Fruit fly (Drosophila melanogaster) whole organism, embryonic: Measurements from ENCODE around the gene trr.

Experiments used
- CG10147 ChIP-seq: fragments of 200-800 bp; sonication (Bioruptor generic); optimal IDR thresholded peaks from 2 replicates; lab custom pipeline; 2019; ENCODE audit warnings: missing biosample characterization, mild to moderate bottlenecking, missing genetic modification characterization, moderate library complexity
- CG10959 ChIP-seq: fragments of 200-800 bp; sonication (Bioruptor generic); IDR thresholded peaks from 2 replicates; pipeline ENCODE4 v1.3.6; 2022; ENCODE audit warnings: missing biosample characterization, missing genetic modification characterization
- CG12659 ChIP-seq: fragments of 200-800 bp; sonication (Bioruptor generic); optimal IDR thresholded peaks from 3 replicates; lab custom pipeline; 2017; ENCODE audit warnings: mild to moderate bottlenecking, missing biosample characterization, missing genetic modification reagents, missing genetic modification characterization
- CG13296 ChIP-seq: fragments of 200-800 bp; sonication (Bioruptor generic); optimal IDR thresholded peaks from 3 replicates; lab custom pipeline; 2018; ENCODE audit warnings: missing biosample characterization, mild to moderate bottlenecking, missing genetic modification characterization
- CG14667 ChIP-seq: fragments of 200-800 bp; sonication (Bioruptor generic); IDR thresholded peaks from 2 replicates; pipeline ENCODE4 v1.3.6; 2022; ENCODE audit warnings: missing biosample characterization, missing genetic modification characterization
- CG14710 ChIP-seq: fragments of 200-800 bp; sonication (Bioruptor generic); optimal IDR thresholded peaks from 3 replicates; lab custom pipeline; 2019; ENCODE audit warnings: missing biosample characterization, mild to moderate bottlenecking, missing genetic modification characterization, moderate library complexity
- CG15073 ChIP-seq: fragments of 200-800 bp; sonication (Bioruptor generic); optimal IDR thresholded peaks from 2 replicates; lab custom pipeline; 2016; ENCODE audit warnings: missing biosample characterization, missing genetic modification characterization
- CG15479 ChIP-seq: fragments of 200-800 bp; sonication (Bioruptor generic); optimal IDR thresholded peaks from 3 replicates; lab custom pipeline; 2019; ENCODE audit warnings: missing biosample characterization, mild to moderate bottlenecking, missing genetic modification characterization, moderate library complexity
- CG1603 ChIP-seq: fragments of 200-800 bp; sonication (Bioruptor generic); optimal IDR thresholded peaks from 2 replicates; lab custom pipeline; 2019; ENCODE audit warnings: missing biosample characterization, mild to moderate bottlenecking, missing genetic modification characterization, moderate library complexity
- CG17802 ChIP-seq: fragments of 200-800 bp; sonication (Bioruptor generic); optimal IDR thresholded peaks from 2 replicates; lab custom pipeline; 2018; ENCODE audit warnings: missing biosample characterization, mild to moderate bottlenecking, missing genetic modification characterization, moderate library complexity
- CG1832 ChIP-seq: fragments of 200-800 bp; sonication (Bioruptor generic); optimal IDR thresholded peaks from 2 replicates; lab custom pipeline; 2017; ENCODE audit warnings: missing biosample characterization, mild to moderate bottlenecking, missing genetic modification characterization, inconsistent platforms
- CG18476 ChIP-seq: fragments of 200-800 bp; sonication (Bioruptor generic); optimal IDR thresholded peaks from 2 replicates; lab custom pipeline; 2016; ENCODE audit warnings: missing biosample characterization, mild to moderate bottlenecking, missing genetic modification characterization
- CG4854 ChIP-seq: fragments of 200-800 bp; sonication (Bioruptor generic); optimal IDR thresholded peaks from 2 replicates; lab custom pipeline; 2016; ENCODE audit warnings: missing biosample characterization, missing genetic modification characterization, inconsistent platforms
- CG7357 ChIP-seq: fragments of 200-800 bp; sonication (Bioruptor generic); IDR thresholded peaks from 3 replicates; pipeline ENCODE4 v1.3.6; 2022; ENCODE audit warnings: missing biosample characterization, missing genetic modification characterization
- CG7745 ChIP-seq: fragments of 200-800 bp; sonication (Bioruptor generic); optimal IDR thresholded peaks from 2 replicates; lab custom pipeline; 2018; ENCODE audit warnings: missing biosample characterization, mild to moderate bottlenecking, missing genetic modification characterization, moderate library complexity
- CG8944 ChIP-seq: fragments of 200-800 bp; sonication (Bioruptor generic); optimal IDR thresholded peaks from 3 replicates; lab custom pipeline; 2016; ENCODE audit warnings: missing biosample characterization, missing genetic modification characterization
- CoRest ChIP-seq: fragments of 200-800 bp; sonication (Bioruptor generic); optimal IDR thresholded peaks from 3 replicates; lab custom pipeline; 2018; ENCODE audit warnings: missing biosample characterization, mild to moderate bottlenecking, missing genetic modification characterization, moderate library complexity
- CrebB ChIP-seq: fragments of 200-800 bp; sonication (Bioruptor generic); optimal IDR thresholded peaks from 3 replicates; lab custom pipeline; 2018; ENCODE audit warnings: missing biosample characterization, mild to moderate bottlenecking, missing genetic modification characterization
- Dbx ChIP-seq: fragments of 200-800 bp; sonication (Bioruptor generic); IDR thresholded peaks from 3 replicates; pipeline ENCODE4 v1.3.6; 2022; ENCODE audit warnings: missing biosample characterization, missing genetic modification characterization
- Dll ChIP-seq: fragments of 200-800 bp; sonication (Bioruptor generic); IDR thresholded peaks from 4 replicates; pipeline ENCODE4 v1.3.6; 2022; ENCODE audit warnings: missing biosample characterization, missing genetic modification characterization; ENCODE audit not compliant: partially characterized antibody
- E2f2 ChIP-seq: fragments of 200-800 bp; sonication (Bioruptor generic); IDR thresholded peaks from 2 replicates; pipeline ENCODE4 v1.3.6; 2022; ENCODE audit warnings: missing biosample characterization, missing genetic modification characterization
- Fer2 ChIP-seq: fragments of 200-800 bp; sonication (Bioruptor generic); optimal IDR thresholded peaks from 2 replicates; lab custom pipeline; 2018; ENCODE audit warnings: missing biosample characterization, mild to moderate bottlenecking, missing genetic modification characterization, moderate library complexity
- MBD-R2 ChIP-seq: fragments of 200-800 bp; sonication (Bioruptor generic); IDR thresholded peaks from 2 replicates; pipeline ENCODE4 v1.3.6; 2022; ENCODE audit warnings: missing biosample characterization, missing genetic modification characterization
- Mes4 ChIP-seq: fragments of 200-800 bp; sonication (Bioruptor generic); optimal IDR thresholded peaks from 2 replicates; lab custom pipeline; 2016; ENCODE audit warnings: missing biosample characterization, missing genetic modification characterization
- Nf-YB ChIP-seq: fragments of 200-800 bp; sonication (Bioruptor generic); optimal IDR thresholded peaks from 3 replicates; lab custom pipeline; 2019; ENCODE audit warnings: missing biosample characterization, mild to moderate bottlenecking, missing genetic modification characterization, moderate library complexity
- Opbp ChIP-seq: fragments of 200-800 bp; sonication (Bioruptor generic); IDR thresholded peaks from 3 replicates; pipeline ENCODE4 v1.3.6; 2022; ENCODE audit warnings: missing biosample characterization, missing genetic modification characterization; ENCODE audit not compliant: partially characterized antibody
- Pdp1 ChIP-seq, 2 experiments: fragments of 200-800 bp; sonication (Bioruptor generic); optimal IDR thresholded peaks; 3 replicates each; lab custom pipeline; 2016; ENCODE audit warnings: missing biosample characterization in 2 of 2, missing genetic modification characterization in 2 of 2, mild to moderate bottlenecking in 1 of 2, moderate library complexity in 1 of 2
- Sox100B ChIP-seq: fragments of 200-800 bp; sonication (Bioruptor generic); optimal IDR thresholded peaks from 3 replicates; lab custom pipeline; 2018; ENCODE audit warnings: missing biosample characterization, mild to moderate bottlenecking, missing genetic modification characterization
- Xbp1 ChIP-seq: fragments of 200-800 bp; sonication (Bioruptor generic); optimal IDR thresholded peaks from 3 replicates; lab custom pipeline; 2016; ENCODE audit warnings: missing biosample characterization, mild to moderate bottlenecking, missing genetic modification characterization
- abd-A ChIP-seq: fragments of 200-800 bp; sonication (Bioruptor generic); optimal IDR thresholded peaks from 3 replicates; lab custom pipeline; 2019; ENCODE audit warnings: missing biosample characterization, mild to moderate bottlenecking, missing genetic modification characterization, moderate library complexity
- ato ChIP-seq: fragments of 200-800 bp; sonication (Bioruptor generic); IDR thresholded peaks from 2 replicates; pipeline ENCODE4 v1.3.6; 2022; ENCODE audit warnings: missing biosample characterization, missing genetic modification characterization; ENCODE audit not compliant: partially characterized antibody
- chm ChIP-seq: fragments of 200-800 bp; sonication (Bioruptor generic); IDR thresholded peaks from 2 replicates; pipeline ENCODE4 v1.3.6; 2022; ENCODE audit warnings: missing biosample characterization, missing genetic modification characterization
- crc ChIP-seq: fragments of 200-800 bp; sonication (Bioruptor generic); optimal IDR thresholded peaks from 2 replicates; lab custom pipeline; 2016; ENCODE audit warnings: missing biosample characterization, missing genetic modification characterization
- en ChIP-seq: fragments of 200-800 bp; sonication (Bioruptor generic); optimal IDR thresholded peaks from 2 replicates; lab custom pipeline; 2016; ENCODE audit warnings: missing biosample characterization, missing genetic modification characterization
- fd64A ChIP-seq: fragments of 200-800 bp; sonication (Bioruptor generic); optimal IDR thresholded peaks from 3 replicates; lab custom pipeline; 2018; ENCODE audit warnings: missing biosample characterization, mild to moderate bottlenecking, missing genetic modification characterization
- fu2 ChIP-seq: fragments of 200-800 bp; sonication (Bioruptor generic); optimal IDR thresholded peaks from 2 replicates; lab custom pipeline; 2016; ENCODE audit warnings: missing biosample characterization, missing genetic modification characterization
- gem ChIP-seq: fragments of 200-800 bp; sonication (Bioruptor generic); optimal IDR thresholded peaks from 2 replicates; lab custom pipeline; 2019; ENCODE audit warnings: missing biosample characterization, mild to moderate bottlenecking, missing genetic modification characterization, moderate library complexity
- gro ChIP-seq: fragments of 200-800 bp; sonication (Bioruptor generic); optimal IDR thresholded peaks from 2 replicates; lab custom pipeline; 2016; ENCODE audit warnings: missing biosample characterization, missing genetic modification characterization
- ham ChIP-seq: fragments of 200-800 bp; sonication (Bioruptor generic); IDR thresholded peaks from 2 replicates; pipeline ENCODE4 v1.3.6; 2022; ENCODE audit warnings: missing biosample characterization, missing genetic modification characterization
- hb ChIP-seq: fragments of 200-800 bp; sonication (Bioruptor generic); IDR thresholded peaks from 3 replicates; pipeline ENCODE4 v1.3.6; 2022; ENCODE audit warnings: missing biosample characterization, missing genetic modification characterization; ENCODE audit not compliant: partially characterized antibody
- p53 ChIP-seq: fragments of 200-800 bp; sonication (Bioruptor generic); optimal IDR thresholded peaks from 2 replicates; lab custom pipeline; 2016; ENCODE audit warnings: missing biosample characterization, missing genetic modification characterization
- pb ChIP-seq: fragments of 200-800 bp; sonication (Bioruptor generic); optimal IDR thresholded peaks from 3 replicates; lab custom pipeline; 2016; ENCODE audit warnings: missing biosample characterization, missing genetic modification characterization
- rib ChIP-seq: fragments of 200-800 bp; sonication (Bioruptor generic); IDR thresholded peaks from 2 replicates; pipeline ENCODE4 v1.3.6; 2022; ENCODE audit warnings: missing biosample characterization, missing genetic modification characterization
- scrt ChIP-seq: fragments of 200-800 bp; sonication (Bioruptor generic); optimal IDR thresholded peaks from 2 replicates; lab custom pipeline; 2018; ENCODE audit warnings: missing biosample characterization, mild to moderate bottlenecking, missing genetic modification characterization, moderate library complexity
- sim ChIP-seq: fragments of 200-800 bp; sonication (Bioruptor generic); IDR thresholded peaks from 2 replicates; pipeline ENCODE4 v1.3.6; 2022; ENCODE audit warnings: missing biosample characterization, missing genetic modification characterization
- sna ChIP-seq: fragments of 200-800 bp; sonication (Bioruptor generic); IDR thresholded peaks from 2 replicates; pipeline ENCODE4 v1.3.6; 2022; ENCODE audit warnings: missing biosample characterization, missing genetic modification characterization; ENCODE audit not compliant: partially characterized antibody
- sr ChIP-seq: fragments of 200-800 bp; sonication (Bioruptor generic); IDR thresholded peaks from 3 replicates; pipeline ENCODE4 v1.3.6; 2022; ENCODE audit warnings: missing biosample characterization, missing genetic modification characterization
- tin ChIP-seq: fragments of 200-800 bp; sonication (Bioruptor generic); optimal IDR thresholded peaks from 3 replicates; lab custom pipeline; 2016; ENCODE audit warnings: missing biosample characterization, missing genetic modification characterization
- tx ChIP-seq: fragments of 200-800 bp; sonication (Bioruptor generic); optimal IDR thresholded peaks from 2 replicates; lab custom pipeline; 2016; ENCODE audit warnings: missing biosample characterization, missing genetic modification characterization
- wdn ChIP-seq: fragments of 200-800 bp; sonication (Bioruptor generic); IDR thresholded peaks from 2 replicates; pipeline ENCODE4 v1.3.6; 2022; ENCODE audit warnings: missing biosample characterization, missing genetic modification characterization

trr gene

dm6 chrX:1889926-1890325 lies at the start of gene trr, which contains the start of gene mRpL16:
Gene trr, minus strand, starts transcription at chrX:1889950.
Gene mRpL16, plus strand, starts transcription at chrX:1890256.
- no peak for TF ChIP-seq crc (GFP tag; lab: Kevin White, UChicago)
- no peak for TF ChIP-seq Sox100B (GFP tag; lab: Kevin White, UChicago)
- TF ChIP-seq Dll: peak; percentile 86
- peak; percentile 52; the same call in 2 of the 3 replicates for TF ChIP-seq Opbp (GFP tag; lab: Robert Waterston, UW)
- peak; percentile 32 for TF ChIP-seq tin
- peak; percentile 71 for TF ChIP-seq Dbx (GFP tag; lab: Robert Waterston, UW)
- TF ChIP-seq CG18476: no peak
- TF ChIP-seq wdn: 0 out of 2 replicates have a peak, but pooled peaks have one; percentile 48
- peak; percentile 20 for TF ChIP-seq Xbp1
- TF ChIP-seq p53 (GFP tag; lab: Kevin White, UChicago): no peak
- no peak for TF ChIP-seq gro (GFP tag; lab: Kevin White, UChicago)
- TF ChIP-seq CG15479: peak; percentile 96
- no peak for TF ChIP-seq fd64A (GFP tag; lab: Kevin White, UChicago)
- TF ChIP-seq abd-A (tag; lab: Kevin White, UChicago): no peak
- no peak for TF ChIP-seq Mes4 (GFP tag; lab: Kevin White, UChicago)
- TF ChIP-seq CG4854 (GFP tag; lab: Kevin White, UChicago): no peak
- no peak for TF ChIP-seq CG8944
- no peak for TF ChIP-seq pb (GFP tag; lab: Kevin White, UChicago)
- no peak for TF ChIP-seq sim (GFP tag; lab: Robert Waterston, UW)
- no peak for TF ChIP-seq hb (GFP tag; lab: Robert Waterston, UW)
- 0 out of 3 replicates have a peak, but pooled peaks have one; percentile 30 for TF ChIP-seq CG7357
- TF ChIP-seq CG15073 (GFP tag; lab: Kevin White, UChicago): no peak
- TF ChIP-seq Fer2 (tag; lab: Kevin White, UChicago): no peak
- peak; percentile 85 for TF ChIP-seq CG1603 (tag; lab: Kevin White, UChicago)
- TF ChIP-seq CrebB (tag; lab: Kevin White, UChicago): peak; percentile 2
- peak; percentile 77 for TF ChIP-seq CG14710 (tag; lab: Kevin White, UChicago)
- TF ChIP-seq scrt: no peak
- TF ChIP-seq CG7745 (tag; lab: Kevin White, UChicago): no peak
- TF ChIP-seq fu2: no peak
- peak; percentile 31; the same call in 1 of the 2 replicates for TF ChIP-seq CG14667 (GFP tag; lab: Robert Waterston, UW)
- peak; percentile 84 for TF ChIP-seq MBD-R2 (GFP tag; lab: Robert Waterston, UW)
- no peak for TF ChIP-seq chm (GFP tag; lab: Robert Waterston, UW)
- TF ChIP-seq tx (GFP tag; lab: Kevin White, UChicago): peak; percentile 31
- peak; percentile 100 for TF ChIP-seq CG17802 (tag; lab: Kevin White, UChicago)
- TF ChIP-seq sna (GFP tag; lab: Robert Waterston, UW): peak; percentile 68; the same call in 1 of the 2 replicates
- TF ChIP-seq ato: 0 out of 2 replicates have a peak, but pooled peaks have one; percentile 45
- peak; percentile 84 for TF ChIP-seq CG12659
- no peak for TF ChIP-seq sr (GFP tag; lab: Robert Waterston, UW)
- TF ChIP-seq CG10959: no peak
- TF ChIP-seq Nf-YB: no peak
- TF ChIP-seq E2f2 (GFP tag; lab: Robert Waterston, UW): peak; percentile 40; the same call in 1 of the 2 replicates
- no peak for TF ChIP-seq CG1832 (GFP tag; lab: Kevin White, UChicago)
- TF ChIP-seq ham (GFP tag; lab: Robert Waterston, UW): no peak
- no peak for TF ChIP-seq gem (tag; lab: Kevin White, UChicago)
- no peak for TF ChIP-seq CG13296 (GFP tag; lab: Kevin White, UChicago)
- no peak for TF ChIP-seq en (GFP tag; lab: Kevin White, UChicago)
- no peak for TF ChIP-seq CG10147 (GFP tag; lab: Kevin White, UChicago)
- peak; percentile 34 to 85 for TF ChIP-seq Pdp1 (GFP tag; optimal IDR thresholded peaks at IDR 0.05; lab: Kevin White, UChicago)
- TF ChIP-seq CoRest: peak; percentile 42
- TF ChIP-seq rib (GFP tag; lab: Robert Waterston, UW): no peak
